Fruit fly (Drosophila melanogaster): ENCODE results near the gene Prosalpha4T1.

DNA sequence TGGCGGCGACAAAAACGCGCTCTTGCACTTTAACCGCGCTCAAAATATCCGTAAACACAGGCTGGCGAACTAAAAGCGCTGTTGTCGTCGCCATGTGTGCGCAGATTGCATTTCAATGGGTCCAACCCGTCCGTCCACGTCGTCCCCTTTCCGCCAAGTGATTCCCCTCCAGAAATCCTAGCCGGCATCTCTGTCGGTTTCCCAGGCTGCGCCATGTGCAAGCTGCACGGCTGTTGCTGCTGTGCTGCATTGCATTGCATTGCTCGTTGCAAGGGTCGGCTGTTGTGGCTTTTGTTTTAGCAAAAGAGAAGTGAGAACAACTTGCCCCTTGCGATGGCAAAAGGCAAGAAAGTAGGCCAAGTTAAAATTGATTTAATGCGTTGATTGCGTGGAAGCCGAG lies 25.3 kb upstream of the Prosalpha4T1 start:
- TF ChIP-seq CG3032 (tag; optimal IDR thresholded peaks at IDR 0.05) (no peak), CG3919 (GFP tag; optimal IDR thresholded peaks at IDR 0.05) (no peak), dsx (GFP tag; optimal IDR thresholded peaks at IDR 0.05; ENCODE audit: poor library complexity, severe bottlenecking) (peak; percentile 49), CG6854 (GFP tag; optimal IDR thresholded peaks at IDR 0.05) (no peak), fkh (GFP tag; optimal IDR thresholded peaks at IDR 0.05) (no peak)
